Worm (Caenorhabditis elegans) whole organism, late embryonic: ENCODE results near the gene K09E2.2.

Experiments used
- C38D4.7 ChIP-seq: fragments of 200-800 bp; sonication (Bioruptor generic); optimal IDR thresholded peaks from 2 replicates; lab custom pipeline; 2018; ENCODE audit warnings: mild to moderate bottlenecking, missing genetic modification characterization, moderate library complexity, missing compliant biosample characterization
- ahr-1 ChIP-seq: sonication (generic microtip); optimal IDR thresholded peaks from 2 replicates; lab custom pipeline; 2016; ENCODE audit warnings: missing genetic modification characterization, missing compliant biosample characterization
- ama-1 ChIP-seq: fragments of 150-350 bp; optimal IDR thresholded peaks from 2 replicates; lab custom pipeline; 2014
- ceh-24 ChIP-seq: sonication (generic microtip); optimal IDR thresholded peaks from 2 replicates; lab custom pipeline; 2016; ENCODE audit warnings: mild to moderate bottlenecking, missing genetic modification characterization, missing compliant biosample characterization
- ceh-45 ChIP-seq: fragments of 200-800 bp; sonication (Bioruptor generic); IDR thresholded peaks from 2 replicates; pipeline ENCODE4 v1.3.6; 2022; ENCODE audit warnings: missing genetic modification reagents, missing genetic modification characterization, missing compliant biosample characterization
- ets-4 ChIP-seq: sonication (generic microtip); optimal IDR thresholded peaks from 2 replicates; lab custom pipeline; 2016; ENCODE audit warnings: missing genetic modification characterization, missing compliant biosample characterization
- fkh-10 ChIP-seq: fragments of 150-350 bp; optimal IDR thresholded peaks from 2 replicates; lab custom pipeline; 2014; ENCODE audit warnings: missing biosample characterization, missing genetic modification reagents, missing genetic modification characterization
- hlh-13 ChIP-seq: fragments of 200-800 bp; sonication (Bioruptor generic); optimal IDR thresholded peaks from 2 replicates; lab custom pipeline; 2018; ENCODE audit warnings: mild to moderate bottlenecking, missing genetic modification characterization, missing compliant biosample characterization
- nhr-11 ChIP-seq: fragments of 150-350 bp; optimal IDR thresholded peaks from 2 replicates; lab custom pipeline; 2014; ENCODE audit warnings: missing biosample characterization, missing genetic modification characterization
- pha-4 ChIP-seq: fragments of 150-350 bp; optimal IDR thresholded peaks from 2 replicates; lab custom pipeline; 2018; ENCODE audit warnings: missing biosample characterization, missing genetic modification reagents, missing genetic modification characterization
- syd-9 ChIP-seq: sonication (generic microtip); optimal IDR thresholded peaks from 2 replicates; lab custom pipeline; 2016; ENCODE audit warnings: mild to moderate bottlenecking, missing genetic modification characterization, moderate library complexity, missing compliant biosample characterization

DNA sequence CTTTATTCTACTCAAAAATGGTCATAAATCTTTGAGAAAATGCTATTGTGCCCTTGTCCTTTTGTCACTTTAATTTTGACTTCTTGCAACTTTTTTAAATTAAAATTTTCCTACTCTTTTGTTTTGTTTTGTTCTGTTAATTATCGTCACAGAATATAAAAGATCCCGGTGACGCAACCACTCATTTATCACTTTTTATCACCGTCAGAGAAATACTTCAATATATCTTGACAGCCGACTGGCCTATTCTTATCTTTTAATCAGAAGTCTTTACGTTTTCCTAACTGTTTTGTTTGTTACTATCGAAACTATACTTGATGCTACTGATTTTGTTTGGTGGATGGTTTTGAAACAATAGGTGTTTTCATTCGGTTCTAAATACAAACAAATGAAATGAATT, 16.8 kb upstream of the K09E2.2 start:
- TF ChIP-seq pha-4 (tag; lab: Kevin White, UChicago) (no peak), ama-1 (lab: Kevin White, UChicago) (no peak), nhr-11 (tag; lab: Kevin White, UChicago) (no peak), fkh-10 (no peak), ceh-45 (GFP tag; lab: Robert Waterston, UW) (no peak), syd-9 (tag; lab: Kevin White, UChicago) (no peak), hlh-13 (no peak), C38D4.7 (no peak), ets-4 (tag; lab: Kevin White, UChicago) (no peak), ceh-24 (no peak), ahr-1 (tag; lab: Kevin White, UChicago) (no peak)
